Worm (Caenorhabditis elegans) whole organism, L4 larva: ENCODE measurements around the gene C01G10.9.

Experiments used
- F49E8.2 ChIP-seq: sonication (generic microtip); optimal IDR thresholded peaks from 2 replicates; lab custom pipeline; 2016; ENCODE audit warnings: missing compliant biosample characterization, mild to moderate bottlenecking, missing genetic modification characterization, borderline replicate concordance
- R02D3.7 ChIP-seq: fragments of 150-350 bp; sonication (generic microtip); optimal IDR thresholded peaks from 3 replicates; lab custom pipeline; 2014; ENCODE audit warnings: missing biosample characterization, missing genetic modification characterization
- ZK337.2 ChIP-seq: fragments of 200-800 bp; sonication (Bioruptor generic); IDR thresholded peaks from 2 replicates; pipeline ENCODE4 v1.3.6; 2022; ENCODE audit warnings: missing genetic modification reagents, missing genetic modification characterization, missing compliant biosample characterization
- ZK546.5 ChIP-seq, 2 experiments: sonication (generic microtip); optimal IDR thresholded peaks; 2 replicates each; lab custom pipeline; 2017; ENCODE audit warnings: missing biosample characterization in 2 of 2, missing genetic modification characterization in 2 of 2
- aha-1 ChIP-seq: fragments of 150-350 bp; peaks from one replicate; lab custom pipeline; 2014; ENCODE audit warnings: missing biosample characterization, missing genetic modification characterization
- ceh-20 ChIP-seq: fragments of 200-800 bp; sonication (Bioruptor generic); IDR thresholded peaks from 2 replicates; pipeline ENCODE4 v1.3.6; 2022; ENCODE audit warnings: missing genetic modification reagents, missing genetic modification characterization, missing compliant biosample characterization
- ceh-82 ChIP-seq: sonication (generic microtip); optimal IDR thresholded peaks from 2 replicates; lab custom pipeline; 2017; ENCODE audit warnings: missing biosample characterization, missing genetic modification characterization
- daf-16 ChIP-seq, 3 experiments: sonication (generic microtip); optimal IDR thresholded peaks; 2 replicates each; lab custom pipeline; 2016 to 2017; ENCODE audit warnings: missing genetic modification characterization in 3 of 3, missing genetic modification reagents in 3 of 3, mild to moderate bottlenecking in 2 of 3, missing compliant biosample characterization in 2 of 3, missing biosample characterization in 1 of 3, moderate library complexity in 1 of 3
- daf-19 ChIP-seq: fragments of 200-800 bp; sonication (Bioruptor generic); conservative IDR thresholded peaks from 2 replicates; pipeline ENCODE4 v1.3.6; 2022; ENCODE audit warnings: missing genetic modification characterization, missing compliant biosample characterization
- dve-1 ChIP-seq: sonication (generic microtip); optimal IDR thresholded peaks from 2 replicates; lab custom pipeline; 2017; ENCODE audit warnings: antibody characterized with exemption, mild to moderate bottlenecking, missing genetic modification characterization, missing compliant biosample characterization; ENCODE audit not compliant: insufficient read depth
- egl-27 ChIP-seq: sonication (generic microtip); optimal IDR thresholded peaks from 3 replicates; lab custom pipeline; 2017; ENCODE audit warnings: missing biosample characterization, missing genetic modification reagents, missing genetic modification characterization
- egl-43 ChIP-seq: fragments of 200-800 bp; sonication (Bioruptor generic); IDR thresholded peaks from 2 replicates; pipeline ENCODE4 v1.3.6; 2022; ENCODE audit warnings: missing genetic modification reagents, missing genetic modification characterization, missing compliant biosample characterization
- lin-1 ChIP-seq: fragments of 200-800 bp; sonication (Bioruptor generic); IDR thresholded peaks from 2 replicates; pipeline ENCODE4 v1.3.6; 2022; ENCODE audit warnings: missing genetic modification reagents, missing genetic modification characterization, missing compliant biosample characterization
- lin-39 ChIP-seq: fragments of 150-350 bp; optimal IDR thresholded peaks from 2 replicates; lab custom pipeline; 2014; ENCODE audit warnings: missing biosample characterization, missing genetic modification reagents, missing genetic modification characterization
- lsy-2 ChIP-seq, 2 experiments: fragments of 150-350 bp in 1 of 2; sonication (generic microtip) in 1 of 2; optimal IDR thresholded peaks; 2 replicates each; lab custom pipeline; 2014 to 2017; ENCODE audit warnings: missing biosample characterization in 2 of 2, missing genetic modification characterization in 2 of 2
- madf-5 ChIP-seq, 2 experiments: fragments of 200-800 bp; sonication (Bioruptor generic); IDR thresholded peaks; 2 replicates each; pipeline ENCODE4 v1.3.6; 2022; ENCODE audit warnings: missing compliant biosample characterization in 2 of 2, missing genetic modification characterization in 2 of 2
- madf-9 ChIP-seq: fragments of 200-800 bp; sonication (Bioruptor generic); conservative IDR thresholded peaks from 2 replicates; pipeline ENCODE4 v1.3.6; 2022; ENCODE audit warnings: missing genetic modification reagents, missing genetic modification characterization, missing compliant biosample characterization
- mdl-1 ChIP-seq, 2 experiments: fragments of 150-350 bp in 1 of 2; sonication (generic microtip) in 1 of 2; optimal IDR thresholded peaks; 2 replicates each; lab custom pipeline; 2014 to 2017; ENCODE audit warnings: missing biosample characterization in 2 of 2, missing genetic modification characterization in 2 of 2
- mxl-2 ChIP-seq: fragments of 200-800 bp; sonication (Bioruptor generic); conservative IDR thresholded peaks from 2 replicates; pipeline ENCODE4 v1.3.6; 2022; ENCODE audit warnings: missing genetic modification reagents, missing genetic modification characterization, missing compliant biosample characterization
- mxl-3 ChIP-seq: fragments of 200-800 bp; sonication (Bioruptor generic); optimal IDR thresholded peaks from 2 replicates; lab custom pipeline; 2018; ENCODE audit warnings: mild to moderate bottlenecking, missing genetic modification characterization, missing compliant biosample characterization
- nhr-111 ChIP-seq: fragments of 200-800 bp; sonication (Bioruptor generic); optimal IDR thresholded peaks from 2 replicates; lab custom pipeline; 2018; ENCODE audit warnings: mild to moderate bottlenecking, missing genetic modification characterization, missing compliant biosample characterization
- nhr-237 ChIP-seq: sonication (generic microtip); optimal IDR thresholded peaks from 2 replicates; lab custom pipeline; 2017; ENCODE audit warnings: missing biosample characterization, missing genetic modification characterization
- nhr-25 ChIP-seq: sonication (generic microtip); optimal IDR thresholded peaks from 2 replicates; lab custom pipeline; 2017; ENCODE audit warnings: missing genetic modification characterization, mild to moderate bottlenecking, missing compliant biosample characterization, antibody characterized with exemption, moderate library complexity, borderline replicate concordance; ENCODE audit not compliant: insufficient read depth
- nhr-28 ChIP-seq: fragments of 150-350 bp; optimal IDR thresholded peaks from 2 replicates; lab custom pipeline; 2014; ENCODE audit warnings: missing biosample characterization, missing genetic modification characterization
- nhr-6 ChIP-seq: fragments of 150-350 bp; optimal IDR thresholded peaks from 2 replicates; lab custom pipeline; 2014; ENCODE audit warnings: missing biosample characterization, missing genetic modification characterization
- nhr-77 ChIP-seq: fragments of 150-350 bp; optimal IDR thresholded peaks from 2 replicates; lab custom pipeline; 2014; ENCODE audit warnings: missing biosample characterization, missing genetic modification characterization
- pqm-1 ChIP-seq: sonication (generic microtip); optimal IDR thresholded peaks from 2 replicates; lab custom pipeline; 2017; ENCODE audit warnings: missing biosample characterization, missing genetic modification characterization
- sdz-12 ChIP-seq: fragments of 200-800 bp; sonication (Bioruptor generic); optimal IDR thresholded peaks from 2 replicates; lab custom pipeline; 2018; ENCODE audit warnings: mild to moderate bottlenecking, missing genetic modification characterization, missing compliant biosample characterization
- snpc-4 ChIP-seq: fragments of 150-350 bp; optimal IDR thresholded peaks from 2 replicates; lab custom pipeline; 2014; ENCODE audit warnings: missing biosample characterization, missing genetic modification characterization
- unc-39 ChIP-seq: sonication (generic microtip); optimal IDR thresholded peaks from 2 replicates; lab custom pipeline; 2017; ENCODE audit warnings: missing biosample characterization, missing genetic modification characterization
- unc-62 ChIP-seq, 3 experiments: fragments of 150-350 bp in 1 of 3; sonication (generic microtip); optimal IDR thresholded peaks in 2 of 3; peaks in 1 of 3; 1 replicate in 1 of 3; 2 replicates in 2 of 3; lab custom pipeline; 2014 to 2017; ENCODE audit warnings: missing biosample characterization in 3 of 3, missing genetic modification characterization in 3 of 3, missing genetic modification reagents in 3 of 3, missing genotype in 1 of 3
- zip-11 ChIP-seq: fragments of 200-800 bp; sonication (Bioruptor generic); IDR thresholded peaks from 2 replicates; pipeline ENCODE4 v1.3.6; 2022; ENCODE audit warnings: missing genetic modification characterization, missing compliant biosample characterization
- zip-2 ChIP-seq: fragments of 150-350 bp; optimal IDR thresholded peaks from 2 replicates; lab custom pipeline; 2014; ENCODE audit warnings: missing biosample characterization, missing genetic modification characterization
- ztf-7 ChIP-seq: fragments of 150-350 bp; optimal IDR thresholded peaks from 2 replicates; lab custom pipeline; 2014; ENCODE audit warnings: missing biosample characterization, missing genetic modification characterization

Gene C01G10.9

DNA sequence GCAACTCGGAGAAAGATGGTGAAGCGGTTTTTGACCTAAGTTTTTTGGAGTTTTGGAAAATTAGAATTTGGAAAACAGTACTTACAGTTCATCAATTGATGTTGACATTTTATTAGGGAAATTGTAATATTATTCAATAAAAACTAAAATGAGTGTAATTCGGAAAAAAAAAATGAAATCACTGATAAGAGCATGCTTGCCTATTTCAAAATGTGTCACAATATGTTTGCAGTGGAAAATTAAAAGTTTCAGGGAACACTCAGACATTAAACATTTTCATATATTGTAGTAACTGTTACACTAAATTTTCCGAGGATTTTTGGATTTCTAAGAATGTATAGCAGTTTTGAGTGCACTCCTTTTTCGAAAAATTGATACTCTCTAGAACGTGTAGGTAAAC lies 30.0 kb upstream of the C01G10.9 start, which contains the start of the genes fbxa-82 and C25D7.5:
fbxa-82 (minus strand) TSS at position 163 of the 400 bp plus-strand sequence.
C25D7.5 (plus strand) TSS at position 283 of the 400 bp plus-strand sequence.
- TF ChIP-seq nhr-77 (peak; percentile 57), sdz-12 (GFP tag; lab: Kevin White, UChicago) (no peak), zip-2 (peak; percentile 82), daf-16 (GFP tag; optimal IDR thresholded peaks at IDR 0.05; lab: Kevin White, UChicago) (no peak), daf-16 (tag; optimal IDR thresholded peaks at IDR 0.05; lab: Kevin White, UChicago) (peak; percentile 59), nhr-28 (tag; lab: Kevin White, UChicago) (peak; percentile 43), pqm-1 (peak; percentile 24), ztf-7 (tag; lab: Kevin White, UChicago) (peak; percentile 62), ceh-82 (no peak)
- TF ChIP-seq, all 104 proteins: peak for 6

- TF ChIP-seq ZK546.5 (tag; optimal IDR thresholded peaks at IDR 0.05; lab: Kevin White, UChicago) (no peak), nhr-237 (tag; lab: Kevin White, UChicago) (no peak), mxl-2 (GFP tag; lab: Robert Waterston, UW) (no peak), mxl-3 (no peak), aha-1 (tag; lab: Kevin White, UChicago) (peak; percentile 91)
- TF ChIP-seq, all 104 proteins: peak for 1
Measured at ce11 chrV:15054733-15055132, 27.6 kb upstream of the C01G10.9 start.

- TF ChIP-seq lin-1, result no peak
- TF ChIP-seq R02D3.7 (tag; lab: Kevin White, UChicago), result no peak
- no peak for TF ChIP-seq nhr-25 (tag; lab: Kevin White, UChicago)
- TF ChIP-seq aha-1 (tag; lab: Kevin White, UChicago), result peak; percentile 49
- no peak for TF ChIP-seq egl-27 (tag; lab: Kevin White, UChicago)
- no peak for TF ChIP-seq nhr-6 (tag; lab: Kevin White, UChicago)
- no peak for TF ChIP-seq unc-39 (tag; lab: Kevin White, UChicago)
- no peak for TF ChIP-seq snpc-4 (tag; lab: Kevin White, UChicago)
Measured at ce11 chrV:15055873-15056272, 26.5 kb upstream of the C01G10.9 start, which contains the start of gene C25D7.16. Gene C25D7.16, plus strand, starts transcription at chrV:15056173.

- 0 out of 2 replicates have a peak, but pooled peaks have one; percentile 24 for TF ChIP-seq egl-43 (GFP tag; lab: Robert Waterston, UW)
- no peak for TF ChIP-seq madf-5 (GFP tag; IDR thresholded peaks at IDR 0.05; lab: Robert Waterston, UW)
Measured at ce11 chrV:15056346-15056839, 25.9 kb upstream of the C01G10.9 start.

- TF ChIP-seq nhr-111 (GFP tag; lab: Kevin White, UChicago) (no peak), aha-1 (tag; lab: Kevin White, UChicago) (peak; percentile 92), ZK337.2 (no peak), ztf-7 (tag; lab: Kevin White, UChicago) (no peak), lin-39 (tag; lab: Kevin White, UChicago) (no peak)
Measured at ce11 chrV:15057724-15058123, 24.6 kb upstream of the C01G10.9 start.

ce11 chrV:15058423-15058822 lies 23.9 kb upstream of the C01G10.9 start:
- TF ChIP-seq nhr-237 (tag; lab: Kevin White, UChicago) (no peak), aha-1 (tag; lab: Kevin White, UChicago) (no peak), unc-62 (GFP tag; optimal IDR thresholded peaks at IDR 0.05 in 1 of 2; lab: Kevin White, UChicago) (peak in 1 of 2 experiments; percentile 98), unc-62 (tag; optimal IDR thresholded peaks at IDR 0.05; lab: Kevin White, UChicago) (no peak)

DNA sequence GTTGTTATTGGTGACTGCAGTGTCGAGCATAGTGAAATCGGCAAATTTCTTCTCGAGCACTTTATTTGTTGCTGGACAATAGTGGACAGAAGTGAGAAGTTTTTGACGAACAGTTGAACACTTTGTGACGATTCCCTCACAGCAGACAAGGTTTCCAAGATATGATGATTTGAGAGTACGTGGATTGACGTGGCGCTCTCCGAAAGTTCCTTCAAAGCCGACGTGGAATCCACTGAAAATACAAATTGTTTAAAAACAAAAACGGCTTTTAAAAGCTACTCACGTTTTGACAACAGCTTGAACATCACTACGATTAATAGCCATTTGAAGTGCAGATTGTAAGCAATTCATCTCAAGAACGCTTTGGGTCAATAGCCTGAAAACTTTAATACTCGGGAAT lies 23.4 kb upstream of the C01G10.9 start:
- TF ChIP-seq F49E8.2 (tag; lab: Kevin White, UChicago), result no peak
- TF ChIP-seq zip-11 (GFP tag; lab: Robert Waterston, UW), result no peak
- TF ChIP-seq madf-9 (GFP tag; lab: Robert Waterston, UW), result no peak
- TF ChIP-seq dve-1, result no peak
- TF ChIP-seq lsy-2 (tag; optimal IDR thresholded peaks at IDR 0.05; lab: Kevin White, UChicago), result no peak
- no peak for TF ChIP-seq daf-19 (GFP tag; lab: Robert Waterston, UW)
- no peak for TF ChIP-seq mdl-1 (tag; optimal IDR thresholded peaks at IDR 0.05; lab: Kevin White, UChicago)
- no peak for TF ChIP-seq ceh-20
- TF ChIP-seq, all 104 proteins: peak for 0
